Fruit fly (Drosophila melanogaster) whole organism, embryonic: ENCODE measurements around the gene CG46459.

Experiments used
- Ada2b ChIP-seq: fragments of 200-800 bp; sonication (Bioruptor generic); IDR thresholded peaks from 2 replicates; pipeline ENCODE4 v1.3.6; 2022; ENCODE audit warnings: missing biosample characterization, missing genetic modification characterization
- Atf6 ChIP-seq: fragments of 200-800 bp; sonication (Bioruptor generic); IDR thresholded peaks from 2 replicates; pipeline ENCODE4 v1.3.6; 2022; ENCODE audit warnings: missing biosample characterization, missing genetic modification characterization
- Bdp1 ChIP-seq: fragments of 200-800 bp; sonication (Bioruptor generic); optimal IDR thresholded peaks from 3 replicates; lab custom pipeline; 2016; ENCODE audit warnings: missing biosample characterization, missing genetic modification characterization
- CG10543 ChIP-seq: fragments of 200-800 bp; sonication (Bioruptor generic); optimal IDR thresholded peaks from 3 replicates; lab custom pipeline; 2017; ENCODE audit warnings: missing biosample characterization, mild to moderate bottlenecking, missing genetic modification characterization, moderate library complexity
- CG12071 ChIP-seq: fragments of 200-800 bp; sonication (Bioruptor generic); optimal IDR thresholded peaks from 3 replicates; lab custom pipeline; 2018; ENCODE audit warnings: missing biosample characterization, mild to moderate bottlenecking, missing genetic modification characterization
- CG13287 ChIP-seq: fragments of 200-800 bp; sonication (Bioruptor generic); IDR thresholded peaks from 2 replicates; pipeline ENCODE4 v1.3.6; 2022; ENCODE audit warnings: missing biosample characterization, missing genetic modification characterization; ENCODE audit not compliant: partially characterized antibody
- CG14050 ChIP-seq: fragments of 200-800 bp; sonication (Bioruptor generic); IDR thresholded peaks from 3 replicates; pipeline ENCODE4 v1.3.6; 2022; ENCODE audit warnings: missing biosample characterization, missing genetic modification characterization
- CG14710 ChIP-seq: fragments of 200-800 bp; sonication (Bioruptor generic); optimal IDR thresholded peaks from 3 replicates; lab custom pipeline; 2019; ENCODE audit warnings: missing biosample characterization, mild to moderate bottlenecking, missing genetic modification characterization, moderate library complexity
- CG16779 ChIP-seq: fragments of 200-800 bp; sonication (Bioruptor generic); IDR thresholded peaks from 2 replicates; pipeline ENCODE4 v1.3.6; 2022; ENCODE audit warnings: missing biosample characterization, missing genetic modification characterization
- CG16813 ChIP-seq: fragments of 200-800 bp; sonication (Bioruptor generic); IDR thresholded peaks from 3 replicates; pipeline ENCODE4 v1.3.6; 2022; ENCODE audit warnings: missing biosample characterization, missing genetic modification characterization; ENCODE audit not compliant: partially characterized antibody
- CG32532 ChIP-seq: fragments of 200-800 bp; sonication (Bioruptor generic); IDR thresholded peaks from 2 replicates; pipeline ENCODE4 v1.3.6; 2022; ENCODE audit warnings: missing biosample characterization, missing genetic modification characterization
- CG43689 ChIP-seq: fragments of 200-800 bp; sonication (Bioruptor generic); IDR thresholded peaks from 2 replicates; pipeline ENCODE4 v1.3.6; 2022; ENCODE audit warnings: missing biosample characterization, missing genetic modification characterization
- CG6272 ChIP-seq: fragments of 200-800 bp; sonication (Bioruptor generic); IDR thresholded peaks from 2 replicates; pipeline ENCODE4 v1.3.6; 2022; ENCODE audit warnings: missing biosample characterization, missing genetic modification characterization
- CG7372 ChIP-seq: fragments of 200-800 bp; sonication (Bioruptor generic); IDR thresholded peaks from 2 replicates; pipeline ENCODE4 v1.3.6; 2022; ENCODE audit warnings: missing biosample characterization, missing genetic modification characterization
- CG8924 ChIP-seq: fragments of 200-800 bp; optimal IDR thresholded peaks from 3 replicates; lab custom pipeline; 2019; ENCODE audit warnings: missing biosample characterization, mild to moderate bottlenecking, missing genetic modification characterization, moderate library complexity
- CG9797 ChIP-seq: fragments of 200-800 bp; sonication (Bioruptor generic); optimal IDR thresholded peaks from 3 replicates; lab custom pipeline; 2018; ENCODE audit warnings: missing biosample characterization, mild to moderate bottlenecking, missing genetic modification characterization
- CHES-1-like ChIP-seq: fragments of 200-800 bp; sonication (Bioruptor generic); optimal IDR thresholded peaks from 2 replicates; lab custom pipeline; 2016; ENCODE audit warnings: missing biosample characterization, missing genetic modification characterization
- Dbx ChIP-seq: fragments of 200-800 bp; sonication (Bioruptor generic); IDR thresholded peaks from 3 replicates; pipeline ENCODE4 v1.3.6; 2022; ENCODE audit warnings: missing biosample characterization, missing genetic modification characterization
- E2f1 ChIP-seq: fragments of 200-800 bp; sonication (Bioruptor generic); IDR thresholded peaks from 2 replicates; pipeline ENCODE4 v1.3.6; 2022; ENCODE audit warnings: missing biosample characterization, missing genetic modification characterization
- E2f2 ChIP-seq: fragments of 200-800 bp; sonication (Bioruptor generic); IDR thresholded peaks from 2 replicates; pipeline ENCODE4 v1.3.6; 2022; ENCODE audit warnings: missing biosample characterization, missing genetic modification characterization
- Fer3 ChIP-seq: fragments of 200-800 bp; sonication (Bioruptor generic); optimal IDR thresholded peaks from 2 replicates; lab custom pipeline; 2018; ENCODE audit warnings: missing biosample characterization, mild to moderate bottlenecking, missing genetic modification characterization, moderate library complexity
- GATAe ChIP-seq: fragments of 200-800 bp; sonication (Bioruptor generic); conservative IDR thresholded peaks from 2 replicates; pipeline ENCODE4 v1.3.6; 2022; ENCODE audit warnings: missing biosample characterization, missing genetic modification characterization
- Hey ChIP-seq: fragments of 200-800 bp; sonication (Bioruptor generic); optimal IDR thresholded peaks from 3 replicates; lab custom pipeline; 2018; ENCODE audit warnings: missing biosample characterization, mild to moderate bottlenecking, missing genetic modification characterization
- Jarid2 ChIP-seq: fragments of 200-800 bp; sonication (Bioruptor generic); optimal IDR thresholded peaks from 3 replicates; lab custom pipeline; 2017; ENCODE audit warnings: mild to moderate bottlenecking, missing biosample characterization, missing genetic modification reagents, missing genetic modification characterization
- Med ChIP-seq: fragments of 200-800 bp; sonication (Bioruptor generic); peaks from one replicate; lab custom pipeline; 2016; ENCODE audit warnings: missing biosample characterization, missing genetic modification characterization, mild to moderate bottlenecking, inconsistent platforms, moderate library complexity
- Meics ChIP-seq: fragments of 200-800 bp; sonication (Bioruptor generic); optimal IDR thresholded peaks from 2 replicates; lab custom pipeline; 2017; ENCODE audit warnings: missing biosample characterization, mild to moderate bottlenecking, missing genetic modification characterization
- NFAT ChIP-seq: fragments of 200-800 bp; sonication (Bioruptor generic); IDR thresholded peaks from 2 replicates; pipeline ENCODE4 v1.3.6; 2022; ENCODE audit warnings: missing biosample characterization, missing genetic modification characterization
- PHDP ChIP-seq: fragments of 200-800 bp; sonication (Bioruptor generic); optimal IDR thresholded peaks from 3 replicates; lab custom pipeline; 2018; ENCODE audit warnings: missing biosample characterization, mild to moderate bottlenecking, missing genetic modification characterization, moderate library complexity
- Rfx ChIP-seq: fragments of 200-800 bp; sonication (Bioruptor generic); IDR thresholded peaks from 2 replicates; pipeline ENCODE4 v1.3.6; 2022; ENCODE audit warnings: missing biosample characterization, missing genetic modification characterization
- dm ChIP-seq: fragments of 200-800 bp; sonication (Bioruptor generic); optimal IDR thresholded peaks from 3 replicates; lab custom pipeline; 2016; ENCODE audit warnings: missing biosample characterization, missing genetic modification characterization
- exex ChIP-seq: fragments of 200-800 bp; sonication (Bioruptor generic); optimal IDR thresholded peaks from 4 replicates; lab custom pipeline; 2018; ENCODE audit warnings: missing biosample characterization, mild to moderate bottlenecking, missing genetic modification characterization, moderate library complexity
- gcm2 ChIP-seq: fragments of 200-800 bp; sonication (Bioruptor generic); optimal IDR thresholded peaks from 2 replicates; lab custom pipeline; 2016; ENCODE audit warnings: missing biosample characterization, missing genetic modification characterization
- gt ChIP-seq: fragments of 200-800 bp; sonication (Bioruptor generic); IDR thresholded peaks from 2 replicates; pipeline ENCODE4 v1.3.6; 2022; ENCODE audit warnings: missing biosample characterization, missing genetic modification characterization
- ham ChIP-seq: fragments of 200-800 bp; sonication (Bioruptor generic); IDR thresholded peaks from 2 replicates; pipeline ENCODE4 v1.3.6; 2022; ENCODE audit warnings: missing biosample characterization, missing genetic modification characterization
- lilli ChIP-seq: fragments of 200-800 bp; sonication (Bioruptor generic); optimal IDR thresholded peaks from 3 replicates; lab custom pipeline; 2016; ENCODE audit warnings: missing biosample characterization, missing genetic modification characterization
- mam ChIP-seq: fragments of 200-800 bp; sonication (Bioruptor generic); optimal IDR thresholded peaks from 3 replicates; lab custom pipeline; 2016; ENCODE audit warnings: missing biosample characterization, missing genetic modification characterization
- mirr ChIP-seq: fragments of 200-800 bp; sonication (Bioruptor generic); optimal IDR thresholded peaks from 3 replicates; lab custom pipeline; 2018; ENCODE audit warnings: missing biosample characterization, mild to moderate bottlenecking, missing genetic modification characterization
- org-1 ChIP-seq: fragments of 200-800 bp; sonication (Bioruptor generic); optimal IDR thresholded peaks from 2 replicates; lab custom pipeline; 2017; ENCODE audit warnings: missing biosample characterization, missing genetic modification characterization
- p53 ChIP-seq: fragments of 200-800 bp; sonication (Bioruptor generic); optimal IDR thresholded peaks from 2 replicates; lab custom pipeline; 2016; ENCODE audit warnings: missing biosample characterization, missing genetic modification characterization
- pum ChIP-seq: fragments of 200-800 bp; sonication (Bioruptor generic); optimal IDR thresholded peaks from 2 replicates; lab custom pipeline; 2016; ENCODE audit warnings: missing biosample characterization, missing genetic modification characterization
- row ChIP-seq: fragments of 200-800 bp; sonication (Bioruptor generic); IDR thresholded peaks from 3 replicates; pipeline ENCODE4 v1.3.6; 2022; ENCODE audit warnings: missing biosample characterization, missing genetic modification characterization
- sens ChIP-seq: fragments of 200-800 bp; sonication (Bioruptor generic); peaks from one replicate; lab custom pipeline; 2016; ENCODE audit warnings: missing biosample characterization, missing genetic modification characterization
- seq ChIP-seq: fragments of 200-800 bp; sonication (Bioruptor generic); IDR thresholded peaks from 2 replicates; pipeline ENCODE4 v1.3.6; 2022; ENCODE audit warnings: missing biosample characterization, missing genetic modification characterization
- shn ChIP-seq: fragments of 200-800 bp; sonication (Bioruptor generic); optimal IDR thresholded peaks from 3 replicates; lab custom pipeline; 2016; ENCODE audit warnings: missing biosample characterization, missing genetic modification characterization
- slbo ChIP-seq: fragments of 200-800 bp; sonication (Bioruptor generic); IDR thresholded peaks from 2 replicates; pipeline ENCODE4 v1.3.6; 2022; ENCODE audit warnings: missing biosample characterization, missing genetic modification characterization
- slou ChIP-seq: fragments of 200-800 bp; sonication (Bioruptor generic); optimal IDR thresholded peaks from 3 replicates; lab custom pipeline; 2016; ENCODE audit warnings: missing biosample characterization, missing genetic modification characterization
- sqz ChIP-seq: fragments of 200-800 bp; sonication (Bioruptor generic); optimal IDR thresholded peaks from 3 replicates; lab custom pipeline; 2018; ENCODE audit warnings: missing biosample characterization, mild to moderate bottlenecking, missing genetic modification characterization
- sug ChIP-seq: fragments of 200-800 bp; optimal IDR thresholded peaks from 2 replicates; lab custom pipeline; 2019; ENCODE audit warnings: missing biosample characterization, mild to moderate bottlenecking, missing genetic modification characterization, moderate library complexity
- tx ChIP-seq: fragments of 200-800 bp; sonication (Bioruptor generic); optimal IDR thresholded peaks from 2 replicates; lab custom pipeline; 2016; ENCODE audit warnings: missing biosample characterization, missing genetic modification characterization
- zfh2 ChIP-seq: fragments of 200-800 bp; sonication (Bioruptor generic); optimal IDR thresholded peaks from 2 replicates; lab custom pipeline; 2016; ENCODE audit warnings: missing biosample characterization, missing genetic modification characterization

CG46459 gene

dm6 chr3R:10699020-10699951 lies 2.8 kb downstream of the CG46459 start:
- TF ChIP-seq CG16779 (no peak), dm (no peak), Fer3 (tag; lab: Kevin White, UChicago) (peak; percentile 40), tx (no peak), pum (GFP tag; lab: Kevin White, UChicago) (no peak), sug (tag; lab: Kevin White, UChicago) (peak; percentile 79), mirr (GFP tag; lab: Kevin White, UChicago) (peak; percentile 90), CG13287 (GFP tag; lab: Robert Waterston, UW) (no peak), sqz (GFP tag; lab: Kevin White, UChicago) (no peak), E2f1 (GFP tag; lab: Robert Waterston, UW) (no peak), gcm2 (no peak), CG10543 (GFP tag; lab: Kevin White, UChicago) (peak; percentile 39), mam (GFP tag; lab: Kevin White, UChicago) (peak; percentile 13), CG7372 (GFP tag; lab: Robert Waterston, UW) (no peak), PHDP (tag; lab: Kevin White, UChicago) (no peak), Jarid2 (GFP tag; lab: Kevin White, UChicago) (peak; percentile 36), Rfx (peak; percentile 55), lilli (GFP tag; lab: Kevin White, UChicago) (peak; percentile 53), Bdp1 (no peak), GATAe (GFP tag; lab: Robert Waterston, UW) (peak; percentile 25; the same call in 1 of the 2 replicates), seq (peak; percentile 47; the same call in 1 of the 2 replicates), p53 (GFP tag; lab: Kevin White, UChicago) (no peak), CG14050 (no peak), CG32532 (peak; percentile 52; the same call in 1 of the 2 replicates), Dbx (GFP tag; lab: Robert Waterston, UW) (no peak), shn (peak; percentile 5), exex (tag; lab: Kevin White, UChicago) (peak; percentile 95), slou (no peak), CG43689 (GFP tag; lab: Robert Waterston, UW) (no peak), E2f2 (GFP tag; lab: Robert Waterston, UW) (0 out of 2 replicates have a peak, but pooled peaks have one; percentile 10), sens (peak; percentile 86), row (peak; percentile 51; the same call in 1 of the 3 replicates), ham (no peak), org-1 (GFP tag; lab: Kevin White, UChicago) (no peak), CG12071 (peak; percentile 35), CG16813 (GFP tag; lab: Robert Waterston, UW) (no peak), CHES-1-like (GFP tag; lab: Kevin White, UChicago) (peak; percentile 27), CG9797 (GFP tag; lab: Kevin White, UChicago) (no peak), gt (no peak), NFAT (GFP tag; lab: Robert Waterston, UW) (no peak), CG14710 (tag; lab: Kevin White, UChicago) (no peak), CG6272 (GFP tag; lab: Robert Waterston, UW) (no peak), Med (peak; percentile 69), Atf6 (peak; percentile 60), slbo (peak; percentile 57), CG8924 (tag; lab: Kevin White, UChicago) (peak; percentile 51), Meics (GFP tag; lab: Kevin White, UChicago) (peak; percentile 39), zfh2 (GFP tag; lab: Kevin White, UChicago) (peak; percentile 45), Ada2b (GFP tag; lab: Robert Waterston, UW) (no peak), Hey (tag; lab: Kevin White, UChicago) (peak; percentile 76)
